Worm (Caenorhabditis elegans): ENCODE measurements around the gene C44B11.4.
A peak's percentile ranks its signal among the peaks of the same experiment; 100 is the strongest.

C44B11.4 gene

DNA sequence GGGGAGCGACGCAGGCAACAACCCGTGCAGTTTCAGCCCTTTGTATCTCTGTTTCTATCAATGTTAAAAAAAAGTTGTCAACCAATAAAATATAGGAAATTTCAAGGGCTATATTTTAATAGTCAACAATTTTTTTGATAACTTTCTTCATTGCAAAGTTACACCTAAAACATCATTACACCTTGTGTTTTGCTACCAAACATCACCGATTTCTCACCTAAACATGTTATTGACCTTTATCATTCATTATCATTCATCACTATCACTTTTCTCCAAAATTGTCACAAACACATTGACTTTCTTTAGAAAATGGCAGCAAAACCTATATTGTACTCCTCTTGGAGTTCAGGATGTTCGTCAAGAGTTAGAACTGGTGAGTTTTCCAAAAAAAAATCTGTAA lies 14.5 kb downstream of the C44B11.4 start, which contains the start of gene Y53G8B.1:
Gene Y53G8B.1 (plus strand): TSS at position 242 of the 400 bp plus-strand sequence.
- TF ChIP-seq set-16 (GFP tag; IDR thresholded peaks at IDR 0.05) (no peak), snpc-1.2 (GFP tag; IDR thresholded peaks at IDR 0.05) (no peak), ztf-11 (tag; optimal IDR thresholded peaks at IDR 0.05) (no peak), nhr-42 (GFP tag; IDR thresholded peaks at IDR 0.05) (no peak), ZK546.5 (tag; optimal IDR thresholded peaks at IDR 0.05) (no peak), nhr-77 (tag; optimal IDR thresholded peaks at IDR 0.05) (no peak), saeg-2 (GFP tag; IDR thresholded peaks at IDR 0.05) (no peak), unc-62 (GFP tag; optimal IDR thresholded peaks at IDR 0.05 in 1 of 2) (peak in 1 of 2 experiments; percentile 51), unc-62 (tag; optimal IDR thresholded peaks at IDR 0.05) (no peak), madf-9 (GFP tag; conservative IDR thresholded peaks at IDR 0.05) (no peak), nhr-28 (tag; optimal IDR thresholded peaks at IDR 0.05) (peak; percentile 7), daf-19 (GFP tag; conservative IDR thresholded peaks at IDR 0.05) (no peak), ceh-32 (tag; optimal IDR thresholded peaks at IDR 0.05; ENCODE audit: poor library complexity) (no peak), egl-27 (tag; optimal IDR thresholded peaks at IDR 0.05) (no peak), dmd-6 (GFP tag; IDR thresholded peaks at IDR 0.05) (no peak), ceh-62 (tag; optimal IDR thresholded peaks at IDR 0.05) (no peak), ZK337.2 (GFP tag; IDR thresholded peaks at IDR 0.05) (no peak), Y5F2A.4 (GFP tag; optimal IDR thresholded peaks at IDR 0.05) (no peak), ceh-82 (tag; optimal IDR thresholded peaks at IDR 0.05) (no peak), daf-16 (GFP tag; optimal IDR thresholded peaks at IDR 0.05) (no peak), daf-16 (tag; optimal IDR thresholded peaks at IDR 0.05) (peak; percentile 78), fkh-10 (GFP tag; optimal IDR thresholded peaks at IDR 0.05) (no peak)

DNA sequence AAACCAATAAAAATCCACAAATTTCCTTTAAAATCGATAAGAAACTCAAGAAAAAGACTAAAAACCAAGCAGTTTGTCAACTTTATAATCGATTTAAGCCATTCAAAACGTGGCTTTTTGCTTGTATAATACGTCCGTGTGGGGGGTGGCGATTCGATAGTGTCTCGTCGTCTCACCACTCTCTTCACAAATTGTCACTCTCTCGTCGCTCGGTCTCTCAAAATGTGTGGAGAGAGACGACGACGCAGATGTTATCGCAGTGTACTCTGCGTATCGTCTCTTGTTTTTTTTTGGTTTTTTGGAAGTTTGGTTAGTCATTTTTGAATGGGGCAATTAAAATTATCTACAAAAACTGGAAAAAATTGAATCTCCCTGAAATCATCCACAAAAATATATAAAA lies 15.9 kb downstream of the C44B11.4 start:
- TF ChIP-seq daf-16 (GFP tag; optimal IDR thresholded peaks at IDR 0.05): no peak
- peak; percentile 33 for TF ChIP-seq daf-16 (tag; optimal IDR thresholded peaks at IDR 0.05)
- TF ChIP-seq dve-1 (tag; optimal IDR thresholded peaks at IDR 0.05; ENCODE audit: insufficient read depth): peak; percentile 31
- peak; percentile 1 for TF ChIP-seq pqm-1 (tag; optimal IDR thresholded peaks at IDR 0.05)
- TF ChIP-seq F44E2.7 (GFP tag; IDR thresholded peaks at IDR 0.05): no peak
- peak; percentile 71 for TF ChIP-seq nhr-28 (tag; optimal IDR thresholded peaks at IDR 0.05)
- TF ChIP-seq mes-2 (tag; optimal IDR thresholded peaks at IDR 0.05; ENCODE audit: poor library complexity, severe bottlenecking): peak; percentile 57
- no peak for TF ChIP-seq egl-43 (GFP tag; IDR thresholded peaks at IDR 0.05)
- peak; percentile 41 for TF ChIP-seq dmd-6 (GFP tag; IDR thresholded peaks at IDR 0.05)
- TF ChIP-seq nhr-6 (tag; optimal IDR thresholded peaks at IDR 0.05): peak; percentile 34
- peak; percentile 18 for TF ChIP-seq aha-1 (tag)
- TF ChIP-seq hlh-30 (tag; optimal IDR thresholded peaks at IDR 0.05; ENCODE audit: insufficient read depth): peak; percentile 18
- peak; percentile 56 for TF ChIP-seq hlh-11 (tag; optimal IDR thresholded peaks at IDR 0.05)
- TF ChIP-seq F49E8.2 (tag; optimal IDR thresholded peaks at IDR 0.05; ENCODE audit: borderline replicate concordance): no peak
- TF ChIP-seq nhr-25 (tag; optimal IDR thresholded peaks at IDR 0.05; ENCODE audit: borderline replicate concordance, insufficient read depth): no peak
- peak; percentile 48 for TF ChIP-seq nhr-77 (tag; optimal IDR thresholded peaks at IDR 0.05)
- 0 out of 2 replicates have a peak, but pooled peaks have one; percentile 28 for TF ChIP-seq hmg-1.1 (GFP tag; IDR thresholded peaks at IDR 0.05)

DNA sequence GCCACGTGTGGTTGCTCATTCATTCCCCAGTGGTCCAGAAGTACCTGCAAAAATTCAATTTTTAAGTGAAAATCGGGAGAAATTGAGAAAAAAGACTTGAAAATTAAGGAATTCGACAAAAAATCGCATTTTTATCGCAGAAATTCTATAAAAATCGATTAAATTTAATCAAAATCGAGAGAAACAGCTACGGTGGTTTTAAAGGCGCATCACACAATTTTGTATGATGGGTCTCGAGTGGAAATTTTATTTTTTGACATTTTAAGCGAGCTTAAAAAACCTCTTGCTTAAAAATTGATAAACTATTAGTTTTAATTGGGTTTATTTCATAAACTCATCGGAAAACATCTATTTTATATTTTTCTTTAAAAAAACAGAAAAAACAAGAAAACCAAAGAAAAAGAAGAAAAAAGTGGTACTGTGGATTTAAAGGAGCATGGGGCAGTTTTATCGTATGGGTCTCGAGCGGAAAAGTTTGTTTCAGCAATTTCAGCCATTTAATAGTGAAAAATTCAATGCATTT lies 16.4 kb downstream of the C44B11.4 start, which contains the start of gene nipa-1:
Gene nipa-1 (minus strand): TSS at position 51 of the 523 bp plus-strand sequence.
- peak; percentile 17 for TF ChIP-seq F49E8.2 (tag; optimal IDR thresholded peaks at IDR 0.05; ENCODE audit: borderline replicate concordance)
- no peak for TF ChIP-seq daf-19 (GFP tag; conservative IDR thresholded peaks at IDR 0.05)

DNA sequence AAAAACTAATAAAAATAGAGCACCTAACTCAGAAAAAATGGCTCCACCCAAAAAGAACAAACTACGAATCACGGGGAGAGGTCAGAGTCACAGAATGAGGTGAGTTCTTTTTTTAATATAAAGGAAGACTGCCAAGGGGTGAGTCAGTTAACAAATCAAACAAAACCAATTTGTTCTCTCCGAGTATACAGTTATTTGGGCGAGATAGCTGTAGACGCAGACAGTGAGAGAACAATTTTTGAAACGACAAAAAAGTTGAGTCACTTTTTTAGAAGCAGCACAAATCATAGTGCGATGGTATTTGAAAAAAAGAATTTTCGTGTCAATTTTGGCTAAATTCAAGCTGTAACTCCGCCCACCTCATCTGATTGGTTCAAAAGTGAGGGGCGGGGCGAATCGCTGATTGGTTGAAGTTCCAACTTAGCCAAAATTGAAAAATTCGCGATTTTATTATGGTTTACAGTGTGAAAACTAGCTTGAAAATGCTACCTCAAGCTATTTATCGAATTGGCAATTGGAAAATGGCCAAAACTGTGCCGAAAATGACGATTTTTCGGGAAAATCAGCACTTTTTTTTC lies 19.3 kb downstream of the C44B11.4 start:
- TF ChIP-seq Y105C5A.15 (GFP tag; IDR thresholded peaks at IDR 0.05) (no peak), F49E8.2 (tag; optimal IDR thresholded peaks at IDR 0.05; ENCODE audit: borderline replicate concordance) (no peak), F44E2.7 (GFP tag; IDR thresholded peaks at IDR 0.05) (no peak), lim-7 (GFP tag; IDR thresholded peaks at IDR 0.05) (no peak), dve-1 (tag; optimal IDR thresholded peaks at IDR 0.05; ENCODE audit: insufficient read depth) (peak; percentile 20), attf-4 (tag; optimal IDR thresholded peaks at IDR 0.05) (no peak), tag-97 (GFP tag; IDR thresholded peaks at IDR 0.05) (no peak), lsy-2 (tag; optimal IDR thresholded peaks at IDR 0.05) (peak in 1 of 2 experiments; percentile 12), daf-12 (tag; optimal IDR thresholded peaks at IDR 0.05) (no peak), zfp-2 (tag; optimal IDR thresholded peaks at IDR 0.05) (no peak), F10B5.3 (tag; optimal IDR thresholded peaks at IDR 0.05) (no peak), aly-2 (tag; optimal IDR thresholded peaks at IDR 0.05) (no peak), D1046.2 (GFP tag; IDR thresholded peaks at IDR 0.05) (no peak), dmd-6 (GFP tag; IDR thresholded peaks at IDR 0.05) (no peak), nhr-28 (tag; optimal IDR thresholded peaks at IDR 0.05) (peak; percentile 3), lin-39 (tag; optimal IDR thresholded peaks at IDR 0.05) (no peak)

Measured in whole organism, L4 larva.